Fruit fly (Drosophila melanogaster): ENCODE measurements around the gene Atg16.
A peak's percentile ranks its signal among the peaks of the same experiment; 100 is the strongest.

The Atg16 gene

DNA sequence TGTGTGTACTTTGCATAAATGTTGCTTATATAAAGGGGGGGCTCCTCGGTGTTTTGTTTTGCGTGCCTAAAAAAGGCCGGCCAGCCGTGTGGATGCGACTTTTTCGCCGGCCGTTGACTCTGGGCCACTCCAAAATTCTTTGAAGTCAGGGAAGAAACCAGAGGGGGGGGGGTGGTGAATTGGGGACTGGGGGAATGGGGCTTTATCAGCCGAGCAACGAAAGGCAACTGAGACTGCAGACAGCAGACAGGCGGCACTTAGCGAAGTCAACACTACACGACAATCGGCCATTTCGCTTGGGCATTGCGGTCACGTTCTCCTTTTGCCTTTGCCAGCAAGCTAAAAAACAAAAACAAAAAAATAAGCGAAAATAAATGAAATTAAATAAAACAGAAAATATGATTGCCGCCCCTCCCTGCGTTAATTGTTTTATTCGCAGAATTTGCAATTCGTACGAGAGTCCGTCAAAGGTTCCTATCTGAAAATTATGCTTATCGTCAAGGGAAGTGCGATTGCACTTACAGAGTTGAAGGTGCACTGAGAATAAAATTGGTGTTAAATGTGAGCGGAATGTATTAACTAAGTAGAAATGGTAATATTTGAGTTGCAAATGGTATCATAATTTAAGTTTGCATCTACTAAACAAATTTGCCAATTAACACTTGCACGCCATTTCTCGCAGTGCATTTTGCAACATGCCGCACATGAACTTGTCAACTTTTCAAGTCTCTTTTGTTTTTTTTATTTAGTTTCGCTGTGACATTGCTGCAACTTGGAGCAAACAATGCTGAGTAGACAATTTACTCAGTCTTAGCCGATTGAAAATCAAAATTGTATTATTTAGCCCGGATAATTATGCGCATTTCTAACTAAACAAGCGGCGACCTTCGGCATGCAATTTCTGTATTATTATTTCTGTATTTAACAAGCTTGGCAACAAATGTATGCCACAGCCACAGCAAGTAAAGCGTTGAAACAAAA, 48.6 kb downstream of the Atg16 start (continued):
- peak; percentile 70 for TF ChIP-seq Ets96B (tag; optimal IDR thresholded peaks at IDR 0.05)
- TF ChIP-seq Hr4 (GFP tag; optimal IDR thresholded peaks at IDR 0.05): no peak
- TF ChIP-seq achi (GFP tag; optimal IDR thresholded peaks at IDR 0.05): peak; percentile 77
- TF ChIP-seq CG3919 (GFP tag; optimal IDR thresholded peaks at IDR 0.05): peak; percentile 90
- peak; percentile 62 for TF ChIP-seq Ets21C (GFP tag; optimal IDR thresholded peaks at IDR 0.05)
- peak; percentile 76 for TF ChIP-seq Smox (GFP tag; optimal IDR thresholded peaks at IDR 0.05)
- TF ChIP-seq CG6854 (GFP tag; optimal IDR thresholded peaks at IDR 0.05): peak; percentile 46
- peak; percentile 65 for TF ChIP-seq Eip93F (GFP tag; optimal IDR thresholded peaks at IDR 0.05)
- peak in 1 of 2 experiments; percentile 60 for TF ChIP-seq ss (GFP tag; optimal IDR thresholded peaks at IDR 0.05)
- TF ChIP-seq Eip75B (GFP tag; optimal IDR thresholded peaks at IDR 0.05): peak; percentile 82

DNA sequence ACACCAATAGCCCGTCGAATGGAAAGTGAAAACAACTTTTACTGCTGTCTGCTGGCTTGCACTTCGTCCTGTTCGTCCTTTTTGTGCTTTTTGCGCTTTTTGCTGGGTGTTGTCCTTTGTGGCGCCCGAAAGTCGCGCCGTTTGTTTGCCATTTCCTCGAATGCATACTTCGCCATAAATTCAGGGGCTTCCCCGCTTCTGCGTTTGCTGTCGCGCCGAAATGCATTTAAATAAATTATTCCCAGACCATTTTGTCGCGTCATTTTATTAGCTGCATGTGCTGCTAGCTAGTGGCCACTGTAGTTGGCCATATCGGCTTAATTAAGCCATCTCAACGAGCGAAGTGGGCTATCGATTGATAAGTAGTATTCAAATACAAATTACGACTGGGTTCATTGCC, 49.7 kb downstream of the Atg16 start:
- no peak for TF ChIP-seq CG11762 (GFP tag; optimal IDR thresholded peaks at IDR 0.05; ENCODE audit: insufficient read depth)
- no peak for TF ChIP-seq CG6276 (GFP tag; optimal IDR thresholded peaks at IDR 0.05)
- TF ChIP-seq ss (GFP tag; optimal IDR thresholded peaks at IDR 0.05): no peak
- TF ChIP-seq CG31627 (GFP tag; optimal IDR thresholded peaks at IDR 0.05): no peak
- no peak for TF ChIP-seq CG16779 (tag; optimal IDR thresholded peaks at IDR 0.05)
- TF ChIP-seq CG8119 (GFP tag; IDR thresholded peaks at IDR 0.05): no peak
- no peak for TF ChIP-seq fkh (GFP tag; optimal IDR thresholded peaks at IDR 0.05)
- no peak for TF ChIP-seq CG10669 (GFP tag; optimal IDR thresholded peaks at IDR 0.05)
- TF ChIP-seq Eip78C (GFP tag): no peak
- no peak for TF ChIP-seq CG11294 (GFP tag; IDR thresholded peaks at IDR 0.05)
- no peak for TF ChIP-seq Hr4 (GFP tag; optimal IDR thresholded peaks at IDR 0.05)
- no peak for TF ChIP-seq Eip93F (GFP tag; optimal IDR thresholded peaks at IDR 0.05)
- TF ChIP-seq topi (GFP tag; optimal IDR thresholded peaks at IDR 0.05): no peak
- no peak for TF ChIP-seq vri (GFP tag; optimal IDR thresholded peaks at IDR 0.05)
- no peak for TF ChIP-seq esn (GFP tag; optimal IDR thresholded peaks at IDR 0.05)
- TF ChIP-seq Smox (GFP tag; optimal IDR thresholded peaks at IDR 0.05): no peak
- no peak for TF ChIP-seq achi (GFP tag; optimal IDR thresholded peaks at IDR 0.05)
- no peak for TF ChIP-seq CG3919 (GFP tag; optimal IDR thresholded peaks at IDR 0.05)

DNA sequence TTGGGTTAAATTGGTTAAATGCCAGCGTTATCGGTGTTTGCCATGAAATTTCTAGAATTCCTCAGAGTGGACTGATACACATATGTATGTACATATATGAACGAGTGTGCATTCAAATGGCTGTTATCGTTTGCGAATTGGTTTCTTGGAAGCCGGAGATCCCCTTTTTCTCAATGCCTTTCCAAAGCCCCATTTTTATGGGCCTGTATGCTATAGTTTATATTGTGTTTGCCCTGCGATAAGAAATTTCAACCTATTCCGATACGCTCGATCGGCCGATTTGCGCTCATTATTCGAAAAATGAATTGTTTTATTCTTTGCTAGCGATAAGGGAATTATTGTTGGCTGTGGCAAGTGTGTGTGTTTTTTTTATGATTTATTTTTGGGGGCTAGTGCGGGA, 51.7 kb downstream of the Atg16 start:
- TF ChIP-seq svp (GFP tag): peak; percentile 53
- TF ChIP-seq CG6163 (GFP tag; IDR thresholded peaks at IDR 0.05): no peak

DNA sequence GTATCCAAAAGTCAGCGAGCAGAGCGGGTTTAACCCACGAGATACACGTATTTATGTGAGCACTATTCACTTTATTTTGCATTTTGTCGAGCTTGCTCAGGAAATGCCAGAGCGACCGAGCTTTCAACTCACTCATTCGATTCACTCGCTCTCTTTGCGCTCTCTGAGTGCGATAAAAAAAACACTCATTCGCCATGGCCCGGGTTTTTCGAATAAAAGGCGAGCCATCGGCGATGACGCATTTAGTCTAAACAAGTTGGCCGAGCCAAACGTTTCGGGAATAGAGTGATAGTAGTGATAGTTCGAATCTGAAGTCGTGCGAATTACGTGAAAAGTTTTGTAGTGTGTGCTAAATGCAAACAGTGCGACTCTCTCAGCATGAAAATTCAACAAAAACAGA, 52.5 kb downstream of the Atg16 start:
- TF ChIP-seq dac (GFP tag; optimal IDR thresholded peaks at IDR 0.05) (no peak), Hr4 (GFP tag; optimal IDR thresholded peaks at IDR 0.05) (no peak), Smox (GFP tag; optimal IDR thresholded peaks at IDR 0.05) (no peak), Hr38 (GFP tag; optimal IDR thresholded peaks at IDR 0.05) (no peak), Hr39 (GFP tag; optimal IDR thresholded peaks at IDR 0.05) (no peak), CG1621 (tag; optimal IDR thresholded peaks at IDR 0.05) (no peak), Ets21C (GFP tag; optimal IDR thresholded peaks at IDR 0.05) (no peak), Sox102F (GFP tag; optimal IDR thresholded peaks at IDR 0.05) (peak; percentile 6), fd59A (GFP tag; optimal IDR thresholded peaks at IDR 0.05) (no peak), CG32006 (GFP tag; optimal IDR thresholded peaks at IDR 0.05) (no peak), fkh (GFP tag; optimal IDR thresholded peaks at IDR 0.05) (peak; percentile 82), CG4318 (GFP tag; optimal IDR thresholded peaks at IDR 0.05) (no peak), topi (GFP tag; optimal IDR thresholded peaks at IDR 0.05) (peak; percentile 26), eg (GFP tag; IDR thresholded peaks at IDR 0.05) (peak; percentile 44; the same call in 1 of the 3 replicates), Ets96B (tag; optimal IDR thresholded peaks at IDR 0.05) (peak; percentile 2), Blimp-1 (GFP tag; optimal IDR thresholded peaks at IDR 0.05) (no peak), spab (GFP tag; optimal IDR thresholded peaks at IDR 0.05) (no peak), CG3919 (GFP tag; optimal IDR thresholded peaks at IDR 0.05) (peak; percentile 25), CG6163 (GFP tag; IDR thresholded peaks at IDR 0.05) (peak; percentile 65; the same call in 2 of the 3 replicates), Eip93F (GFP tag; optimal IDR thresholded peaks at IDR 0.05) (peak; percentile 60), CG8119 (GFP tag; IDR thresholded peaks at IDR 0.05) (peak; percentile 46; the same call in 1 of the 3 replicates), Eip75B (GFP tag; optimal IDR thresholded peaks at IDR 0.05) (peak; percentile 28), fd85E (GFP tag; optimal IDR thresholded peaks at IDR 0.05) (no peak), lz (GFP tag; optimal IDR thresholded peaks at IDR 0.05) (no peak), acj6 (GFP tag; optimal IDR thresholded peaks at IDR 0.05) (no peak), achi (GFP tag; optimal IDR thresholded peaks at IDR 0.05) (no peak), salr (GFP tag; optimal IDR thresholded peaks at IDR 0.05) (no peak), Eip78C (GFP tag) (peak; percentile 83), net (GFP tag; optimal IDR thresholded peaks at IDR 0.05) (peak; percentile 48), CG6792 (GFP tag; optimal IDR thresholded peaks at IDR 0.05) (no peak)
